Fruit fly (Drosophila melanogaster) whole organism, embryonic: Measurements from ENCODE around the gene Nup153.
A peak's percentile ranks its signal among the peaks of the same experiment; 100 is the strongest.

ENCODE experiments used
- CG10366 ChIP-seq: fragments of 200-800 bp; sonication (Bioruptor generic); IDR thresholded peaks from 2 replicates; pipeline ENCODE4 v1.3.6; 2022; ENCODE audit warnings: missing biosample characterization, missing genetic modification characterization
- CG12104 ChIP-seq: fragments of 200-800 bp; sonication (Bioruptor generic); optimal IDR thresholded peaks from 3 replicates; lab custom pipeline; 2016; ENCODE audit warnings: missing biosample characterization, missing genetic modification characterization
- CG13775 ChIP-seq: fragments of 200-800 bp; sonication (Bioruptor generic); optimal IDR thresholded peaks from 3 replicates; lab custom pipeline; 2017; ENCODE audit warnings: missing biosample characterization, mild to moderate bottlenecking, missing genetic modification characterization
- CG14050 ChIP-seq: fragments of 200-800 bp; sonication (Bioruptor generic); IDR thresholded peaks from 3 replicates; pipeline ENCODE4 v1.3.6; 2022; ENCODE audit warnings: missing biosample characterization, missing genetic modification characterization
- CG14710 ChIP-seq: fragments of 200-800 bp; sonication (Bioruptor generic); optimal IDR thresholded peaks from 3 replicates; lab custom pipeline; 2019; ENCODE audit warnings: missing biosample characterization, mild to moderate bottlenecking, missing genetic modification characterization, moderate library complexity
- CG15514 ChIP-seq: fragments of 200-800 bp; sonication (Bioruptor generic); optimal IDR thresholded peaks from 3 replicates; lab custom pipeline; 2017; ENCODE audit warnings: missing biosample characterization, missing genetic modification characterization, mild to moderate bottlenecking, moderate library complexity, missing genetic modification reagents
- CG15696 ChIP-seq: fragments of 200-800 bp; sonication (Bioruptor generic); optimal IDR thresholded peaks from 2 replicates; lab custom pipeline; 2019; ENCODE audit warnings: missing biosample characterization, mild to moderate bottlenecking, missing genetic modification characterization, moderate library complexity
- CG16813 ChIP-seq: fragments of 200-800 bp; sonication (Bioruptor generic); IDR thresholded peaks from 3 replicates; pipeline ENCODE4 v1.3.6; 2022; ENCODE audit warnings: missing biosample characterization, missing genetic modification characterization; ENCODE audit not compliant: partially characterized antibody
- CG30403 ChIP-seq: fragments of 200-800 bp; sonication (Bioruptor generic); optimal IDR thresholded peaks from 3 replicates; lab custom pipeline; 2016; ENCODE audit warnings: missing biosample characterization, missing genetic modification characterization
- CG32767 ChIP-seq: fragments of 200-800 bp; sonication (Bioruptor generic); IDR thresholded peaks from 2 replicates; pipeline ENCODE4 v1.3.6; 2022; ENCODE audit warnings: missing biosample characterization, missing genetic modification characterization
- CG32772 ChIP-seq: fragments of 200-800 bp; sonication (Bioruptor generic); IDR thresholded peaks from 2 replicates; pipeline ENCODE4 v1.3.6; 2022; ENCODE audit warnings: missing biosample characterization, missing genetic modification characterization
- CG3281 ChIP-seq: fragments of 200-800 bp; sonication (Bioruptor generic); optimal IDR thresholded peaks from 3 replicates; lab custom pipeline; 2017; ENCODE audit warnings: missing biosample characterization, mild to moderate bottlenecking, missing genetic modification characterization
- CG34224 ChIP-seq: fragments of 200-800 bp; sonication (Bioruptor generic); IDR thresholded peaks from 3 replicates; pipeline ENCODE4 v1.3.6; 2022; ENCODE audit warnings: missing biosample characterization, missing genetic modification characterization; ENCODE audit not compliant: partially characterized antibody
- CG34376 ChIP-seq: fragments of 200-800 bp; sonication (Bioruptor generic); optimal IDR thresholded peaks from 2 replicates; lab custom pipeline; 2018; ENCODE audit warnings: missing biosample characterization, mild to moderate bottlenecking, missing genetic modification characterization
- CG5953 ChIP-seq: fragments of 200-800 bp; sonication (Bioruptor generic); IDR thresholded peaks from 2 replicates; pipeline ENCODE4 v1.3.6; 2022; ENCODE audit warnings: missing biosample characterization, missing genetic modification characterization
- CG6683 ChIP-seq: fragments of 200-800 bp; sonication (Bioruptor generic); optimal IDR thresholded peaks from 2 replicates; lab custom pipeline; 2017; ENCODE audit warnings: missing biosample characterization, mild to moderate bottlenecking, missing genetic modification characterization, missing genetic modification reagents
- CG8089 ChIP-seq: fragments of 200-800 bp; sonication (Bioruptor generic); optimal IDR thresholded peaks from 3 replicates; lab custom pipeline; 2016; ENCODE audit warnings: missing biosample characterization, missing genetic modification characterization
- CG8944 ChIP-seq: fragments of 200-800 bp; sonication (Bioruptor generic); optimal IDR thresholded peaks from 3 replicates; lab custom pipeline; 2016; ENCODE audit warnings: missing biosample characterization, missing genetic modification characterization
- CoRest ChIP-seq: fragments of 200-800 bp; sonication (Bioruptor generic); optimal IDR thresholded peaks from 3 replicates; lab custom pipeline; 2018; ENCODE audit warnings: missing biosample characterization, mild to moderate bottlenecking, missing genetic modification characterization, moderate library complexity
- Dip3 ChIP-seq: fragments of 200-800 bp; sonication (Bioruptor generic); optimal IDR thresholded peaks from 3 replicates; lab custom pipeline; 2016; ENCODE audit warnings: missing biosample characterization, missing genetic modification characterization
- E2f1 ChIP-seq: fragments of 200-800 bp; sonication (Bioruptor generic); IDR thresholded peaks from 2 replicates; pipeline ENCODE4 v1.3.6; 2022; ENCODE audit warnings: missing biosample characterization, missing genetic modification characterization
- Fer1 ChIP-seq: fragments of 200-800 bp; sonication (Bioruptor generic); optimal IDR thresholded peaks from 2 replicates; lab custom pipeline; 2017; ENCODE audit warnings: missing biosample characterization, mild to moderate bottlenecking, missing genetic modification characterization
- Fer2 ChIP-seq: fragments of 200-800 bp; sonication (Bioruptor generic); optimal IDR thresholded peaks from 2 replicates; lab custom pipeline; 2018; ENCODE audit warnings: missing biosample characterization, mild to moderate bottlenecking, missing genetic modification characterization, moderate library complexity
- H15 ChIP-seq: fragments of 200-800 bp; sonication (Bioruptor generic); IDR thresholded peaks from 3 replicates; pipeline ENCODE4 v1.3.6; 2022; ENCODE audit warnings: missing biosample characterization, missing genetic modification characterization
- Hr3 ChIP-seq: fragments of 200-800 bp; sonication (Bioruptor generic); optimal IDR thresholded peaks from 3 replicates; lab custom pipeline; 2016; ENCODE audit warnings: missing biosample characterization, missing genetic modification characterization
- Hr39 ChIP-seq: fragments of >200 bp; optimal IDR thresholded peaks from 2 replicates; lab custom pipeline; 2017
- Med ChIP-seq: fragments of 200-800 bp; sonication (Bioruptor generic); peaks from one replicate; lab custom pipeline; 2016; ENCODE audit warnings: missing biosample characterization, missing genetic modification characterization, mild to moderate bottlenecking, inconsistent platforms, moderate library complexity
- Mrtf ChIP-seq: fragments of 200-800 bp; sonication (Bioruptor generic); IDR thresholded peaks from 3 replicates; pipeline ENCODE4 v1.3.6; 2022; ENCODE audit warnings: missing biosample characterization, missing genetic modification characterization
- Scr ChIP-seq: fragments of 200-800 bp; sonication (Bioruptor generic); IDR thresholded peaks from 2 replicates; pipeline ENCODE4 v1.3.6; 2022; ENCODE audit warnings: missing biosample characterization, missing genetic modification characterization; ENCODE audit not compliant: partially characterized antibody
- Sox102F ChIP-seq: fragments of 200-800 bp; sonication (Bioruptor generic); optimal IDR thresholded peaks from 2 replicates; lab custom pipeline; 2018; ENCODE audit warnings: missing biosample characterization, mild to moderate bottlenecking, missing genetic modification characterization, moderate library complexity
- Trl ChIP-seq, 3 experiments: fragments of >200 bp in 2 of 3; fragments of 200-800 bp in 1 of 3; sonication (Bioruptor generic) in 1 of 3; optimal IDR thresholded peaks; 2 replicates in 1 of 3; 3 replicates in 2 of 3; lab custom pipeline; 2016 to 2017; ENCODE audit warnings: missing biosample characterization in 1 of 3, missing genetic modification characterization in 1 of 3
- bigmax ChIP-seq: fragments of 200-800 bp; sonication (Bioruptor generic); optimal IDR thresholded peaks from 2 replicates; lab custom pipeline; 2018; ENCODE audit warnings: missing biosample characterization, mild to moderate bottlenecking, missing genetic modification characterization
- caup ChIP-seq: fragments of 200-800 bp; sonication (Bioruptor generic); optimal IDR thresholded peaks from 3 replicates; lab custom pipeline; 2017; ENCODE audit warnings: missing biosample characterization, mild to moderate bottlenecking, missing genetic modification characterization, moderate library complexity; ENCODE audit not compliant: severe bottlenecking
- chinmo ChIP-seq: fragments of 200-800 bp; sonication (Bioruptor generic); IDR thresholded peaks from 4 replicates; pipeline ENCODE4 v1.3.6; 2022; ENCODE audit warnings: missing biosample characterization, missing genetic modification characterization; ENCODE audit not compliant: partially characterized antibody
- crc ChIP-seq: fragments of 200-800 bp; sonication (Bioruptor generic); optimal IDR thresholded peaks from 2 replicates; lab custom pipeline; 2016; ENCODE audit warnings: missing biosample characterization, missing genetic modification characterization
- croc ChIP-seq: fragments of 200-800 bp; sonication (Bioruptor generic); conservative IDR thresholded peaks from 3 replicates; pipeline ENCODE4 v1.3.6; 2022; ENCODE audit warnings: missing biosample characterization, missing genetic modification characterization
- disco-r ChIP-seq: fragments of 200-800 bp; sonication (Bioruptor generic); optimal IDR thresholded peaks from 2 replicates; lab custom pipeline; 2016; ENCODE audit warnings: missing biosample characterization, missing genetic modification characterization
- eve ChIP-seq, 2 experiments: fragments of >200 bp; optimal IDR thresholded peaks; 2 replicates each; lab custom pipeline; 2017; ENCODE audit warnings: missing biosample characterization in 2 of 2, missing genetic modification characterization in 2 of 2
- grau ChIP-seq: fragments of 200-800 bp; optimal IDR thresholded peaks from 3 replicates; lab custom pipeline; 2019; ENCODE audit warnings: missing biosample characterization, mild to moderate bottlenecking, missing genetic modification characterization, moderate library complexity
- ind ChIP-seq: fragments of 200-800 bp; sonication (Bioruptor generic); optimal IDR thresholded peaks from 3 replicates; lab custom pipeline; 2016; ENCODE audit warnings: missing biosample characterization, missing genetic modification characterization
- ken ChIP-seq: fragments of 200-800 bp; sonication (Bioruptor generic); IDR thresholded peaks from 3 replicates; pipeline ENCODE4 v1.3.6; 2022; ENCODE audit warnings: missing biosample characterization, missing genetic modification characterization
- otp ChIP-seq: fragments of 200-800 bp; sonication (Bioruptor generic); IDR thresholded peaks from 3 replicates; pipeline ENCODE4, ENCODE4 v1.3.6; 2022; ENCODE audit warnings: missing biosample characterization, missing genetic modification characterization
- pnt ChIP-seq: fragments of 200-800 bp; sonication (Bioruptor generic); optimal IDR thresholded peaks from 3 replicates; lab custom pipeline; 2016; ENCODE audit warnings: missing biosample characterization, missing genetic modification characterization
- prd ChIP-seq, 3 experiments: fragments of >200 bp in 2 of 3; fragments of 200-800 bp in 1 of 3; sonication (Bioruptor generic) in 1 of 3; optimal IDR thresholded peaks in 2 of 3; IDR thresholded peaks in 1 of 3; 2 replicates in 2 of 3; 3 replicates in 1 of 3; pipeline versions ENCODE4 v1.3.6 to Lab custom; 2017 to 2022; ENCODE audit warnings: missing biosample characterization in 1 of 3, missing genetic modification characterization in 1 of 3
- shn ChIP-seq: fragments of 200-800 bp; sonication (Bioruptor generic); optimal IDR thresholded peaks from 3 replicates; lab custom pipeline; 2016; ENCODE audit warnings: missing biosample characterization, missing genetic modification characterization
- slp2 ChIP-seq: fragments of 200-800 bp; sonication (Bioruptor generic); optimal IDR thresholded peaks from 2 replicates; lab custom pipeline; 2016; ENCODE audit warnings: missing biosample characterization, missing genetic modification characterization
- usp ChIP-seq: fragments of >200 bp; optimal IDR thresholded peaks from 2 replicates; lab custom pipeline; 2017; ENCODE audit warnings: missing biosample characterization, missing genetic modification characterization
- zfh2 ChIP-seq: fragments of 200-800 bp; sonication (Bioruptor generic); optimal IDR thresholded peaks from 2 replicates; lab custom pipeline; 2016; ENCODE audit warnings: missing biosample characterization, missing genetic modification characterization

Nup153 gene

dm6 chrX:16640260-16641100, 41.4 kb downstream of the Nup153 start, which contains the start of the genes SNRPG and mthl1 (continued):
- peak; percentile 54 for TF ChIP-seq CG12104 (GFP tag; lab: Kevin White, UChicago)
- peak; percentile 81 for TF ChIP-seq CG5953 (GFP tag; lab: Robert Waterston, UW)
- peak; percentile 67 for TF ChIP-seq grau (tag; lab: Kevin White, UChicago)
- TF ChIP-seq CG8944 (GFP tag; lab: Kevin White, UChicago): peak; percentile 72
- TF ChIP-seq chinmo: peak; percentile 72; the same call in 2 of the 4 replicates
- no peak for TF ChIP-seq Hr39 (lab: Kevin White, UChicago)
- peak; percentile 88 for TF ChIP-seq ind (GFP tag; lab: Kevin White, UChicago)
- peak; percentile 31 for TF ChIP-seq CG34376 (GFP tag; lab: Kevin White, UChicago)
- peak; percentile 34 for TF ChIP-seq CG8089
- peak; percentile 49 for TF ChIP-seq CG10366 (GFP tag; lab: Robert Waterston, UW)
- TF ChIP-seq Fer2: peak; percentile 66
- peak; percentile 79 for TF ChIP-seq Sox102F (GFP tag; lab: Kevin White, UChicago)
- peak; percentile 85 for TF ChIP-seq CoRest
- TF ChIP-seq CG30403 (GFP tag; lab: Kevin White, UChicago): peak; percentile 86
- TF ChIP-seq CG16813 (GFP tag; lab: Robert Waterston, UW): peak; percentile 66
- TF ChIP-seq ken (GFP tag; lab: Robert Waterston, UW): peak; percentile 93
- TF ChIP-seq CG14050 (GFP tag; lab: Robert Waterston, UW): peak; percentile 63
- TF ChIP-seq Mrtf (GFP tag; lab: Robert Waterston, UW): peak; percentile 95
- TF ChIP-seq Trl (optimal IDR thresholded peaks at IDR 0.05; lab: Kevin White, UChicago): no peak
- TF ChIP-seq Trl (GFP tag; optimal IDR thresholded peaks at IDR 0.05; lab: Kevin White, UChicago): peak; percentile 71
- TF ChIP-seq eve (GFP tag; optimal IDR thresholded peaks at IDR 0.05; lab: Kevin White, UChicago): no peak
- TF ChIP-seq CG34224 (GFP tag; lab: Robert Waterston, UW): peak; percentile 65
- peak; percentile 88 for TF ChIP-seq otp (GFP tag; lab: Robert Waterston, UW)
- TF ChIP-seq Dip3: peak; percentile 92
- peak; percentile 88 for TF ChIP-seq pnt (GFP tag; lab: Kevin White, UChicago)
- TF ChIP-seq CG15514 (GFP tag; lab: Kevin White, UChicago): peak; percentile 71
- peak; percentile 81 for TF ChIP-seq CG13775 (GFP tag; lab: Kevin White, UChicago)
- TF ChIP-seq CG14710 (tag; lab: Kevin White, UChicago): peak; percentile 100
- TF ChIP-seq CG32772 (GFP tag; lab: Robert Waterston, UW): peak; percentile 95
- TF ChIP-seq shn (GFP tag; lab: Kevin White, UChicago): peak; percentile 77
- TF ChIP-seq E2f1 (GFP tag; lab: Robert Waterston, UW): peak; percentile 94
- TF ChIP-seq bigmax (GFP tag; lab: Kevin White, UChicago): no peak
- TF ChIP-seq usp (GFP tag; lab: Kevin White, UChicago): no peak
- peak; percentile 45 for TF ChIP-seq Hr3 (GFP tag; lab: Kevin White, UChicago)
- TF ChIP-seq CG15696: peak; percentile 49
- peak; percentile 1 for TF ChIP-seq slp2 (GFP tag; lab: Kevin White, UChicago)
- peak; percentile 74 for TF ChIP-seq croc (GFP tag; lab: Robert Waterston, UW)
- no peak for TF ChIP-seq CG6683
- peak; percentile 3 for TF ChIP-seq Fer1 (GFP tag; lab: Kevin White, UChicago)
- TF ChIP-seq CG32767 (GFP tag; lab: Robert Waterston, UW): peak; percentile 76; the same call in 1 of the 2 replicates
- TF ChIP-seq prd (optimal IDR thresholded peaks at IDR 0.05; lab: Kevin White, UChicago): no peak
- peak; percentile 97 for TF ChIP-seq prd (GFP tag; IDR thresholded peaks at IDR 0.05; lab: Robert Waterston, UW)
- peak; percentile 74 for TF ChIP-seq Scr
- no peak for TF ChIP-seq crc (GFP tag; lab: Kevin White, UChicago)
- peak; percentile 96 for TF ChIP-seq Med
- TF ChIP-seq H15 (GFP tag; lab: Robert Waterston, UW): peak; percentile 91
- TF ChIP-seq CG3281 (GFP tag; lab: Kevin White, UChicago): peak; percentile 53
- TF ChIP-seq caup: peak; percentile 68
- TF ChIP-seq disco-r (GFP tag; lab: Kevin White, UChicago): peak; percentile 13
- peak; percentile 88 for TF ChIP-seq zfh2 (GFP tag; lab: Kevin White, UChicago)
